Fruit fly (Drosophila melanogaster): ENCODE results near the gene CG33263.

The CG33263 gene

DNA sequence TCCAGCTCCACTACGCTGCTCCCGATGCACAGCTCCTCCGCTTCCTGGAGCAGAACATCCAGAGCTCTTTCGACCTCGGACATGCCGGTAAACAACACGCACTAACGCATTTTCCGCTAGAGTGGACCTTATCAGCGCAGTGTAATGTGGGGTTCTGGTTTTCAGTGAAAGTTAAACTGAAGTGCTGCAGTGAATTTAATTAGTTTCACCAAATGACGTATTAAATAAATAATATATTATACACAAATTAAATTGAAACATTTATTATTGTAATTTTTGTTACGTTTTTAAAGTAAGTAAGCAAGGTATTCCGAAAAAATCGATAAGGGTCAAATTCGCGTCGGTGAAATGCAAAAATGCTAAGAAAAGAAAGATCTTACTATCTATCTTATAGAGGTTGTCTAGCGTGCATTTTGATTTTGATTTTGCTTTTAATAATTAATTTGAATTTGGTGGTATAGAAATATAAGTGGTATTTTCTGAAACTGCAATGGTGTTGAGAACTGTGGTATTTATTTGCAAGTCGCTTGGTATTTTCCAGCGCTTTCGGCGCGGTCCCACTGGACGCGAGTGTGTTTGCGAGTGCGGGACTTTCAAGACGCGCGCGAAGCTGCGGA lies 26.3 kb upstream of the CG33263 start, which contains the start of the genes JMJD7 and CG10738 (continued):
- TF ChIP-seq CG15011 (GFP tag; optimal IDR thresholded peaks at IDR 0.05), result no peak
- TF ChIP-seq emc (GFP tag; optimal IDR thresholded peaks at IDR 0.05), result no peak
- peak; percentile 6 for TF ChIP-seq kay (GFP tag; optimal IDR thresholded peaks at IDR 0.05)
- TF ChIP-seq chm (GFP tag; IDR thresholded peaks at IDR 0.05), result peak; percentile 24; the same call in 1 of the 2 replicates
- no peak for TF ChIP-seq scrt (GFP tag; optimal IDR thresholded peaks at IDR 0.05)
- no peak for TF ChIP-seq sima (GFP tag; optimal IDR thresholded peaks at IDR 0.05)
- no peak for TF ChIP-seq CG16815 (GFP tag; optimal IDR thresholded peaks at IDR 0.05)
- TF ChIP-seq CG5953 (GFP tag; IDR thresholded peaks at IDR 0.05), result peak; percentile 76
- TF ChIP-seq CG42726 (GFP tag; IDR thresholded peaks at IDR 0.05; ENCODE audit: partially characterized antibody), result no peak
- TF ChIP-seq gem (tag; optimal IDR thresholded peaks at IDR 0.05), result no peak
- peak; percentile 39 for TF ChIP-seq nmo (GFP tag; optimal IDR thresholded peaks at IDR 0.05)
- TF ChIP-seq CG17568 (GFP tag; optimal IDR thresholded peaks at IDR 0.05), result no peak
- no peak for TF ChIP-seq CG1832 (GFP tag; optimal IDR thresholded peaks at IDR 0.05)
- peak; percentile 63 for TF ChIP-seq H2.0 (GFP tag; IDR thresholded peaks at IDR 0.05)
- TF ChIP-seq NfI (GFP tag; optimal IDR thresholded peaks at IDR 0.05), result peak; percentile 37
- peak; percentile 42; the same call in 1 of the 3 replicates for TF ChIP-seq CG17361 (GFP tag; IDR thresholded peaks at IDR 0.05)
- TF ChIP-seq HLH54F (GFP tag; optimal IDR thresholded peaks at IDR 0.05), result no peak
- peak; percentile 85 for TF ChIP-seq MBD-R2 (GFP tag; IDR thresholded peaks at IDR 0.05)
- TF ChIP-seq Aef1 (GFP tag; IDR thresholded peaks at IDR 0.05), result peak; percentile 63
- TF ChIP-seq Dfd (GFP tag; optimal IDR thresholded peaks at IDR 0.05), result no peak
- TF ChIP-seq CG14965 (GFP tag; optimal IDR thresholded peaks at IDR 0.05; ENCODE audit: borderline replicate concordance), result no peak
- no peak for TF ChIP-seq wdn (GFP tag; IDR thresholded peaks at IDR 0.05)
- peak; percentile 8 for TF ChIP-seq HmgZ (tag; optimal IDR thresholded peaks at IDR 0.05)
- TF ChIP-seq ase (GFP tag; IDR thresholded peaks at IDR 0.05), result peak; percentile 69; the same call in 2 of the 3 replicates
- TF ChIP-seq Lpt (GFP tag; optimal IDR thresholded peaks at IDR 0.05), result no peak
- TF ChIP-seq Sry-δ (GFP tag; optimal IDR thresholded peaks at IDR 0.05), result peak; percentile 2
- no peak for TF ChIP-seq odd (GFP tag; optimal IDR thresholded peaks at IDR 0.05)
- TF ChIP-seq cad (GFP tag; optimal IDR thresholded peaks at IDR 0.05), result no peak
- no peak for TF ChIP-seq CG9876 (GFP tag; optimal IDR thresholded peaks at IDR 0.05)
- peak; percentile 2 for TF ChIP-seq slou (GFP tag; optimal IDR thresholded peaks at IDR 0.05)
- TF ChIP-seq CG31224 (GFP tag; IDR thresholded peaks at IDR 0.05), result peak; percentile 44; the same call in 1 of the 2 replicates
- peak; percentile 69 for TF ChIP-seq CG10366 (GFP tag; IDR thresholded peaks at IDR 0.05)
- no peak for TF ChIP-seq CG13123 (GFP tag; optimal IDR thresholded peaks at IDR 0.05)
- TF ChIP-seq CG14710 (tag; optimal IDR thresholded peaks at IDR 0.05), result peak; percentile 84
- TF ChIP-seq E2f2 (GFP tag; IDR thresholded peaks at IDR 0.05), result peak; percentile 90
- no peak for TF ChIP-seq CG4282 (GFP tag; optimal IDR thresholded peaks at IDR 0.05)
- peak; percentile 26 for TF ChIP-seq unpg (GFP tag; optimal IDR thresholded peaks at IDR 0.05)
- no peak for TF ChIP-seq schlank (tag; optimal IDR thresholded peaks at IDR 0.05)
- peak; percentile 45; the same call in 1 of the 3 replicates for TF ChIP-seq CG7357 (GFP tag; IDR thresholded peaks at IDR 0.05)
- TF ChIP-seq Bteb2 (GFP tag; optimal IDR thresholded peaks at IDR 0.05), result no peak
- TF ChIP-seq Usf (GFP tag; optimal IDR thresholded peaks at IDR 0.05), result no peak
- TF ChIP-seq CG15479 (GFP tag; optimal IDR thresholded peaks at IDR 0.05), result no peak
- peak; percentile 76 for TF ChIP-seq CG14441 (GFP tag; IDR thresholded peaks at IDR 0.05)
- peak; percentile 62 for TF ChIP-seq CG7372 (GFP tag; IDR thresholded peaks at IDR 0.05)
- no peak for TF ChIP-seq fu2 (GFP tag; optimal IDR thresholded peaks at IDR 0.05)
- TF ChIP-seq CG13287 (GFP tag; IDR thresholded peaks at IDR 0.05; ENCODE audit: partially characterized antibody), result no peak
- TF ChIP-seq CG6683 (GFP tag; optimal IDR thresholded peaks at IDR 0.05), result peak; percentile 43
- peak; percentile 47 for TF ChIP-seq CG2678 (tag; optimal IDR thresholded peaks at IDR 0.05)
- TF ChIP-seq CG3281 (GFP tag; optimal IDR thresholded peaks at IDR 0.05), result peak; percentile 82
- no peak for TF ChIP-seq CG12769 (tag; optimal IDR thresholded peaks at IDR 0.05)
- TF ChIP-seq CG4854 (GFP tag; optimal IDR thresholded peaks at IDR 0.05), result peak; percentile 29
